Worm (Caenorhabditis elegans): Measurements from ENCODE around the gene hpo-34.

DNA sequence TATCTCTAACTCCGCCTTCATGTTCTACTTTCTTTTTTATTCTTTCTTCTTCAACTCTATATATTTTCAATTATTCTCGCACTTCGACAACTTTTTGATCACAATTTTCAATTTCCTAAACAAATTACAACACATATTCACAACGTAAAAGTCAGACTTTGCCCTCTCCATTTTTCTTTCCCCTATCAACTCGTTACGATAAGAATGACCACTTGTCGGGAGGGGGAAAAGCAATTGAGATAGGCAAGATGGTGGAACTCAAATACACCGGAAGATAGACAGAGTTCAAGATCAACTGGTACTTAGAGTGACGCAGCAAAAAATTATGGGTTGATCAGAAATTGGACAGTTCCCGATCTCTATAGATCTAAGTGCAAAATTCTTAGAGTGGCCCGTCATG lies 36.2 kb upstream of the hpo-34 start:
- TF ChIP-seq nhr-2 (tag; optimal IDR thresholded peaks at IDR 0.05): no peak
- no peak for TF ChIP-seq nhr-12 (tag; optimal IDR thresholded peaks at IDR 0.05)
- no peak for TF ChIP-seq nhr-237 (tag; optimal IDR thresholded peaks at IDR 0.05)
- TF ChIP-seq M03D4.4 (tag; optimal IDR thresholded peaks at IDR 0.05): no peak
- no peak for TF ChIP-seq sem-2 (GFP tag; optimal IDR thresholded peaks at IDR 0.05)
- TF ChIP-seq lin-13 (tag; optimal IDR thresholded peaks at IDR 0.05): no peak
